Worm (Caenorhabditis elegans) whole organism, young adult: ENCODE data around the gene W06G6.2.
A peak's percentile ranks its signal among the peaks of the same experiment; 100 is the strongest.

ENCODE experiments used
- B0035.1 ChIP-seq: sonication (generic microtip); optimal IDR thresholded peaks from 2 replicates; lab custom pipeline; 2016; ENCODE audit warnings: missing genetic modification characterization, mild to moderate bottlenecking, missing compliant biosample characterization, missing genotype, missing genetic modification reagents
- B0336.3 ChIP-seq: fragments of 200-800 bp; sonication (Bioruptor generic); IDR thresholded peaks from 2 replicates; pipeline ENCODE4 v1.3.6; 2022; ENCODE audit warnings: missing genetic modification characterization, missing compliant biosample characterization
- C06A6.2 ChIP-seq: fragments of 200-800 bp; sonication (Bioruptor generic); conservative IDR thresholded peaks from 2 replicates; pipeline ENCODE4 v1.3.6; 2022; ENCODE audit warnings: missing genetic modification characterization, missing compliant biosample characterization
- F22D6.2 ChIP-seq: sonication (generic microtip); optimal IDR thresholded peaks from 2 replicates; lab custom pipeline; 2016; ENCODE audit warnings: mild to moderate bottlenecking, missing genetic modification characterization, missing compliant biosample characterization
- F49E8.2 ChIP-seq: sonication (generic microtip); optimal IDR thresholded peaks from 3 replicates; lab custom pipeline; 2017; ENCODE audit warnings: missing genetic modification characterization, mild to moderate bottlenecking, missing compliant biosample characterization, antibody characterized with exemption, moderate library complexity; ENCODE audit not compliant: insufficient read depth
- F52B5.7 ChIP-seq: sonication (generic microtip); optimal IDR thresholded peaks from 2 replicates; lab custom pipeline; 2016; ENCODE audit warnings: mild to moderate bottlenecking, missing genetic modification characterization, missing compliant biosample characterization
- K11D2.4 ChIP-seq: fragments of 200-800 bp; sonication (Bioruptor generic); IDR thresholded peaks from 2 replicates; pipeline ENCODE4 v1.3.6; 2022; ENCODE audit warnings: missing genetic modification reagents, missing genetic modification characterization, missing compliant biosample characterization
- K12H6.12 ChIP-seq: fragments of 200-800 bp; sonication (Bioruptor generic); optimal IDR thresholded peaks from 2 replicates; lab custom pipeline; 2018; ENCODE audit warnings: mild to moderate bottlenecking, missing genetic modification characterization, missing compliant biosample characterization
- T07F8.4 ChIP-seq: sonication (generic microtip); optimal IDR thresholded peaks from 2 replicates; lab custom pipeline; 2016; ENCODE audit warnings: mild to moderate bottlenecking, missing genetic modification characterization, moderate library complexity, missing compliant biosample characterization
- Y53G8AR.9 ChIP-seq: fragments of 200-800 bp; sonication (Bioruptor generic); conservative IDR thresholded peaks from 2 replicates; pipeline ENCODE4 v1.3.6; 2022; ENCODE audit warnings: missing genetic modification reagents, missing genetic modification characterization, missing compliant biosample characterization
- Y67H2A.10 ChIP-seq: fragments of 200-800 bp; sonication (Bioruptor generic); conservative IDR thresholded peaks from 2 replicates; pipeline ENCODE4 v1.3.6; 2022; ENCODE audit warnings: missing genetic modification reagents, missing genetic modification characterization, missing compliant biosample characterization
- Y95B8A.8 ChIP-seq: fragments of 200-800 bp; sonication (Bioruptor generic); IDR thresholded peaks from 2 replicates; pipeline ENCODE4 v1.3.6; 2022; ENCODE audit warnings: missing genetic modification reagents, missing genetic modification characterization, missing compliant biosample characterization
- akir-1 ChIP-seq: fragments of 200-800 bp; sonication (Bioruptor generic); optimal IDR thresholded peaks from 2 replicates; lab custom pipeline; 2018; ENCODE audit warnings: mild to moderate bottlenecking, missing genetic modification characterization, moderate library complexity, missing compliant biosample characterization
- aptf-3 ChIP-seq: fragments of 200-800 bp; sonication (Bioruptor generic); IDR thresholded peaks from 2 replicates; pipeline ENCODE4 v1.3.6; 2022; ENCODE audit warnings: missing genetic modification characterization, missing compliant biosample characterization
- attf-6 ChIP-seq: fragments of 200-800 bp; sonication (Bioruptor generic); IDR thresholded peaks from 2 replicates; pipeline ENCODE4 v1.3.6; 2022; ENCODE audit warnings: missing genetic modification reagents, missing genetic modification characterization, missing compliant biosample characterization
- cebp-2 ChIP-seq: fragments of 200-800 bp; sonication (Bioruptor generic); IDR thresholded peaks from 2 replicates; pipeline ENCODE4 v1.3.6; 2022; ENCODE audit warnings: missing genetic modification characterization, missing compliant biosample characterization
- ceh-40 ChIP-seq: fragments of 200-800 bp; sonication (Bioruptor generic); IDR thresholded peaks from 2 replicates; pipeline ENCODE4 v1.3.6; 2022; ENCODE audit warnings: missing genetic modification characterization, missing compliant biosample characterization
- ceh-79 ChIP-seq: sonication (generic microtip); optimal IDR thresholded peaks from 2 replicates; lab custom pipeline; 2017; ENCODE audit warnings: mild to moderate bottlenecking, missing genetic modification characterization, missing compliant biosample characterization
- dox-1 ChIP-seq: fragments of 200-800 bp; sonication (Bioruptor generic); IDR thresholded peaks from 2 replicates; pipeline ENCODE4 v1.3.6; 2022; ENCODE audit warnings: missing genetic modification reagents, missing genetic modification characterization, missing compliant biosample characterization
- ekl-4 ChIP-seq: fragments of 200-800 bp; sonication (Bioruptor generic); IDR thresholded peaks from 2 replicates; pipeline ENCODE4 v1.3.6; 2022; ENCODE audit warnings: missing genetic modification reagents, missing genetic modification characterization, missing compliant biosample characterization
- fkh-3 ChIP-seq: sonication (generic microtip); optimal IDR thresholded peaks from 2 replicates; lab custom pipeline; 2016; ENCODE audit warnings: mild to moderate bottlenecking, missing genetic modification characterization, missing compliant biosample characterization
- hlh-26 ChIP-seq: fragments of 200-800 bp; sonication (Bioruptor generic); conservative IDR thresholded peaks from 2 replicates; pipeline ENCODE4 v1.3.6; 2022; ENCODE audit warnings: missing genetic modification reagents, missing genetic modification characterization, missing compliant biosample characterization
- let-526 ChIP-seq: fragments of 200-800 bp; sonication (Bioruptor generic); IDR thresholded peaks from 2 replicates; pipeline ENCODE4 v1.3.6; 2022; ENCODE audit warnings: missing genetic modification reagents, missing genetic modification characterization, missing compliant biosample characterization
- lin-40 ChIP-seq: sonication (generic microtip); optimal IDR thresholded peaks from 2 replicates; lab custom pipeline; 2016; ENCODE audit warnings: missing genetic modification characterization, mild to moderate bottlenecking, missing compliant biosample characterization, missing genotype, missing genetic modification reagents
- lin-54 ChIP-seq: fragments of 200-800 bp; sonication (Bioruptor generic); optimal IDR thresholded peaks from 2 replicates; lab custom pipeline; 2018; ENCODE audit warnings: mild to moderate bottlenecking, missing genetic modification characterization, missing compliant biosample characterization
- lir-1 ChIP-seq: fragments of 200-800 bp; sonication (Bioruptor generic); conservative IDR thresholded peaks from 2 replicates; pipeline ENCODE4 v1.3.6; 2022; ENCODE audit warnings: missing genetic modification reagents, missing genetic modification characterization, missing compliant biosample characterization
- mcd-1 ChIP-seq: fragments of 200-800 bp; sonication (Bioruptor generic); IDR thresholded peaks from 2 replicates; pipeline ENCODE4 v1.3.6; 2022; ENCODE audit warnings: missing genetic modification reagents, missing genetic modification characterization, missing compliant biosample characterization
- mxl-1 ChIP-seq: sonication (generic microtip); optimal IDR thresholded peaks from 2 replicates; lab custom pipeline; 2016; ENCODE audit warnings: missing genetic modification characterization, missing compliant biosample characterization
- nfya-2 ChIP-seq: fragments of 200-800 bp; sonication (Bioruptor generic); IDR thresholded peaks from 2 replicates; pipeline ENCODE4 v1.3.6; 2022; ENCODE audit warnings: missing genetic modification reagents, missing genetic modification characterization, missing compliant biosample characterization
- nhr-80 ChIP-seq: sonication (generic microtip); optimal IDR thresholded peaks from 2 replicates; lab custom pipeline; 2016; ENCODE audit warnings: missing genetic modification characterization, missing compliant biosample characterization
- pbrm-1 ChIP-seq: fragments of 200-800 bp; sonication (Bioruptor generic); IDR thresholded peaks from 2 replicates; pipeline ENCODE4 v1.3.6; 2022; ENCODE audit warnings: missing genetic modification reagents, missing genetic modification characterization, missing compliant biosample characterization
- pha-4 ChIP-seq: fragments of 150-350 bp; sonication (generic microtip); optimal IDR thresholded peaks from 2 replicates; lab custom pipeline; 2014; ENCODE audit warnings: missing biosample characterization, missing genetic modification reagents, missing genetic modification characterization
- repo-1 ChIP-seq: sonication (generic microtip); optimal IDR thresholded peaks from 2 replicates; lab custom pipeline; 2017; ENCODE audit warnings: mild to moderate bottlenecking, missing genetic modification characterization, missing compliant biosample characterization
- rpc-1 ChIP-seq, 2 experiments: fragments of 150-350 bp in 1 of 2; sonication (generic microtip) in 1 of 2; optimal IDR thresholded peaks; 2 replicates each; lab custom pipeline; 2014 to 2018; ENCODE audit warnings: missing biosample characterization in 1 of 2, missing genetic modification characterization in 1 of 2, missing genetic modification reagents in 1 of 2, missing genotype in 1 of 2
- snpc-1.1 ChIP-seq: sonication (generic microtip); optimal IDR thresholded peaks from 2 replicates; lab custom pipeline; 2017; ENCODE audit warnings: missing genetic modification characterization, mild to moderate bottlenecking, missing compliant biosample characterization, antibody characterized with exemption, moderate library complexity, missing genotype, missing genetic modification reagents; ENCODE audit not compliant: insufficient read depth
- zfh-2 ChIP-seq: fragments of 200-800 bp; sonication (Bioruptor generic); conservative IDR thresholded peaks from 2 replicates; pipeline ENCODE4 v1.3.6; 2022; ENCODE audit warnings: missing genetic modification reagents, missing genetic modification characterization, missing compliant biosample characterization
- ztf-18 ChIP-seq: sonication (generic microtip); optimal IDR thresholded peaks from 2 replicates; lab custom pipeline; 2016; ENCODE audit warnings: missing genotype, mild to moderate bottlenecking, missing genetic modification characterization, missing compliant biosample characterization
- ztf-22 ChIP-seq: fragments of 200-800 bp; sonication (Bioruptor generic); optimal IDR thresholded peaks from 2 replicates; lab custom pipeline; 2018; ENCODE audit warnings: mild to moderate bottlenecking, missing genetic modification characterization, moderate library complexity, missing compliant biosample characterization
- ztf-25 ChIP-seq: fragments of 200-800 bp; sonication (Bioruptor generic); IDR thresholded peaks from 2 replicates; pipeline ENCODE4 v1.3.6; 2022; ENCODE audit warnings: missing genetic modification reagents, missing genetic modification characterization, missing compliant biosample characterization
- ztf-6 ChIP-seq: fragments of 200-800 bp; sonication (Bioruptor generic); IDR thresholded peaks from 2 replicates; pipeline ENCODE4 v1.3.6; 2022; ENCODE audit warnings: missing genetic modification reagents, missing genetic modification characterization, missing compliant biosample characterization

The W06G6.2 gene

DNA sequence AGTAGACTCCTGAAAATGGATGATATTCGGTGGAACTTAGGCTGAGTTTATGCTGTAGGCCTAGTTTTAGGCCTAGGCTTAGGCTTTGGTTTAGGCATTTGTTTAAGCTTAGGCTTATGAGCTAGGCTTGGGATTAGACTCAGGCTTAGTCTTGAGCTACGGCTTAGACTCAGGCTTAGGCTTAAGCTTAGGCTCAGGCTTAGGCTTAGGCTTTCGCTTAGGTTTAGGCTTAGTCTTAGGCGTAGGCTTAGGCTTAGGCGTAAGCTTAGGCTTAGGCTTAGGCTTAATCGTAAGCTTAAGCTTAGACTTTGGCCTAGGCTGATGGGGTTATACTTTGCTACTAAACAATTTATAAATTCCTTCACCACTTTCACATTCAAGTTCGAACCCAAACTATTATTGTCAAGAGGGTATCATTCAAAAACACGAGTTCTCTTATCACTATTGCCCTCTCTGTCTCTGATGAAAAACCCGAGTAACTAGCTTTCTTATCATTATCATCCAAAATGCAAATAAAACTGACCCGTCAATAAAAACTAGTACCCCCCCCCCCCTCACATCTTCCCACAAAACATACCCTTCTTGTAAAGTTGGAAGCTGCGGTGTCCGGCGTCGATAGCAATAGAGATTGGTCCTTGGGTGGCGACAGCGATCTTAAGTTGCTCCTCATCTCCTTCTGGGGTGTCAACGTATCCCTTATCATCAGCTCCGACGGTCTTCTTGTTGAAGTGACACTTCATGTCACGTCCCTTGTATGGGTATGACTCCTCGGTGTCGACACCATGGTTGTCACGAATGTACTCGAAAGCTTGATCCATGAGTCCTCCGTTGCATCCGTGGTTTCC lies 35.9 kb upstream of the W06G6.2 start (continued):
- TF ChIP-seq ceh-79 (tag; lab: Kevin White, UChicago) (no peak), hlh-26 (GFP tag; lab: Robert Waterston, UW) (no peak), C06A6.2 (GFP tag; lab: Robert Waterston, UW) (no peak), dox-1 (GFP tag; lab: Robert Waterston, UW) (no peak), snpc-1.1 (tag; lab: Kevin White, UChicago) (no peak), ztf-18 (tag; lab: Kevin White, UChicago) (no peak), akir-1 (GFP tag; lab: Kevin White, UChicago) (no peak), F22D6.2 (no peak), F52B5.7 (tag; lab: Kevin White, UChicago) (peak; percentile 40), F49E8.2 (tag; lab: Kevin White, UChicago) (no peak), mxl-1 (tag; lab: Kevin White, UChicago) (no peak), ztf-6 (GFP tag; lab: Robert Waterston, UW) (no peak), B0035.1 (no peak), lin-54 (no peak), ztf-25 (no peak), ceh-40 (no peak), nfya-2 (GFP tag; lab: Robert Waterston, UW) (no peak), T07F8.4 (tag; lab: Kevin White, UChicago) (no peak), Y67H2A.10 (GFP tag; lab: Robert Waterston, UW) (no peak), aptf-3 (GFP tag; lab: Robert Waterston, UW) (no peak), K12H6.12 (tag; lab: Kevin White, UChicago) (no peak), rpc-1 (optimal IDR thresholded peaks at IDR 0.05; lab: Kevin White, UChicago) (no peak), rpc-1 (tag; optimal IDR thresholded peaks at IDR 0.05; lab: Kevin White, UChicago) (no peak)

DNA sequence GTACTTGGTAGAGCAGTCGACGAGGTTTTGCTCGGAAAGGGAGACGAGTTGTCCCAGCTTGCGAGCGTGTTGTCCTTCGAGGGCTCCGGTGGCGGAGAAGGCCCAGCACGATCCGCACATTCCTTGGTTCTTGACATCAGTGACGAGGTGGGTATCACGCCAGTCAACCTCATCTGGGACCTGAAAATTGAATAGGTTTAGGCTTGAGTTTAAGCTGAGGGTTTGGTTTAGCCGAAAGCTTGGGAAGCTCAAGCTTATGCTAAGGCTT lies 35.4 kb upstream of the W06G6.2 start:
- TF ChIP-seq Y95B8A.8 (GFP tag; lab: Robert Waterston, UW) (peak; percentile 44), B0336.3 (GFP tag; lab: Robert Waterston, UW) (0 out of 2 replicates have a peak, but pooled peaks have one; percentile 7), lin-40 (tag; lab: Kevin White, UChicago) (no peak), repo-1 (tag; lab: Kevin White, UChicago) (peak; percentile 38), Y53G8AR.9 (GFP tag; lab: Robert Waterston, UW) (0 out of 2 replicates have a peak, but pooled peaks have one; percentile 45), cebp-2 (GFP tag; lab: Robert Waterston, UW) (peak; percentile 31; the same call in 1 of the 2 replicates), lir-1 (no peak), attf-6 (GFP tag; lab: Robert Waterston, UW) (peak; percentile 27; the same call in 1 of the 2 replicates), ztf-22 (GFP tag; lab: Kevin White, UChicago) (no peak), zfh-2 (peak; percentile 85), ekl-4 (GFP tag; lab: Robert Waterston, UW) (0 out of 2 replicates have a peak, but pooled peaks have one; percentile 22), mcd-1 (peak; percentile 26; the same call in 1 of the 2 replicates)

DNA sequence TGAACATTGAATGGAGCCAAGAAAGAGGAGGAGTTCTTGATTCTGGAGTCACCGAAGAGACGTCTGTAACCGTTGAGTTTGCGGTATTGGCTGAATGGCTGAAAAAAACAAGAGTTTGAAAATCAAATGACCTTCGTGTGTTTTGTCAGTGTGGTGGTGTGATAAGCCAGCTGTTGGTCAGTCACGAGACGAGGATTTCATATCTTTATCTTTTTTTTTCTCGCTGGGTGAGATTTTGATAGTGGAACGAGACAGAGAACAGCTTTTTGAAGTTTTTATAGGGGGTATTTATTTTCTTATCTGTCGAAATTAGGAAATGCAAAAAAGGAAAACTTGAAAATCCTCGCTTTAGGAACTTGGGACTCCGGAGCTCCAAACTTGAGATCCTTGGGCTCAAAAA lies 34.6 kb upstream of the W06G6.2 start:
- no peak for TF ChIP-seq let-526 (GFP tag; lab: Robert Waterston, UW)
- 0 out of 2 replicates have a peak, but pooled peaks have one; percentile 8 for TF ChIP-seq K11D2.4 (GFP tag; lab: Robert Waterston, UW)
- TF ChIP-seq pbrm-1 (GFP tag; lab: Robert Waterston, UW), result peak; percentile 25; the same call in 1 of the 2 replicates
- TF ChIP-seq fkh-3, result no peak
- TF ChIP-seq pha-4, result no peak
- TF ChIP-seq nhr-80 (tag; lab: Kevin White, UChicago), result peak; percentile 20
